Worm (Caenorhabditis elegans) whole organism, L4/young adult: ENCODE data around the gene C54E10.10.

Experiments
- dao-5 ChIP-seq: sonication (generic microtip); optimal IDR thresholded peaks from 2 replicates; lab custom pipeline; 2016; ENCODE audit warnings: missing genotype, missing genetic modification characterization, moderate library complexity, missing compliant biosample characterization
- him-1 ChIP-seq: sonication (generic microtip); optimal IDR thresholded peaks from 2 replicates; lab custom pipeline; 2016; ENCODE audit warnings: missing genotype, missing genetic modification reagents, missing genetic modification characterization, missing compliant biosample characterization

- TF ChIP-seq him-1 (tag; lab: Kevin White, UChicago), result no peak
- TF ChIP-seq dao-5 (tag; lab: Kevin White, UChicago), result no peak
These were observed 26.9 kb downstream of the C54E10.10 start, which contains the start of gene Y17D7B.4 for ce11 chrV:18776245-18776737.
